Fruit fly (Drosophila melanogaster): ENCODE data around the gene CG3557.

Gene CG3557

DNA sequence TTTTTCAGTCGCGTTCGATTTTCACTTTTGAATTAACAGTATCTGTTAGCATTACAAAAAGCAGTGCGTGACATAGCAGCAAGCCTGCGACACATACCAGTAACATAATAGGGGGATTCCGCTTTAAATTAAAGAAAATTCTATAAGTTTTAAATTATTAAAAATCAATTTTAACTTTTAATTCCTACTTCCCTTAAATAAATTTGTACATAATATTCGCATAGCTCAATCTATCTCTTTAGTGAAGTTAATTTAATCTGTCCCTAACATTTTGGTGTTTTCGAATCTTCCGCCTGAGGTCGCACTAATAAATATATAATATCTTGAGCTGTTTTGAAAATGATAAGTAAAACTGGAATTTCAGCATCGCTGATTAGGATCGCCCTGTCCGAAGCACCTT is 34.9 kb upstream of the CG3557 start, which contains the start of gene CG9886 (continued):
- TF ChIP-seq NK7.1 (GFP tag; optimal IDR thresholded peaks at IDR 0.05): no peak
- TF ChIP-seq HLH3B (GFP tag; IDR thresholded peaks at IDR 0.05): peak; percentile 18; the same call in 1 of the 2 replicates
- TF ChIP-seq stwl (tag; optimal IDR thresholded peaks at IDR 0.05): peak; percentile 89
- no peak for TF ChIP-seq twi (tag; optimal IDR thresholded peaks at IDR 0.05)
- TF ChIP-seq unpg (GFP tag; optimal IDR thresholded peaks at IDR 0.05): peak; percentile 87
- TF ChIP-seq Eip74EF (GFP tag; optimal IDR thresholded peaks at IDR 0.05): peak in 1 of 2 experiments; percentile 17
- peak; percentile 68 for TF ChIP-seq tap (tag; optimal IDR thresholded peaks at IDR 0.05)
- TF ChIP-seq ind (GFP tag; optimal IDR thresholded peaks at IDR 0.05): peak; percentile 49
- peak; percentile 42 for TF ChIP-seq CG2875 (GFP tag; optimal IDR thresholded peaks at IDR 0.05)
- no peak for TF ChIP-seq Hmx (GFP tag; optimal IDR thresholded peaks at IDR 0.05)
- peak; percentile 78 for TF ChIP-seq CG15696 (tag; optimal IDR thresholded peaks at IDR 0.05)
- peak; percentile 57 for TF ChIP-seq CG7556 (GFP tag; optimal IDR thresholded peaks at IDR 0.05)
- TF ChIP-seq CG11456 (GFP tag; IDR thresholded peaks at IDR 0.05): no peak
- TF ChIP-seq CG9876 (GFP tag; optimal IDR thresholded peaks at IDR 0.05): no peak
- no peak for TF ChIP-seq CG1647 (GFP tag; optimal IDR thresholded peaks at IDR 0.05)
- TF ChIP-seq az2 (GFP tag; optimal IDR thresholded peaks at IDR 0.05): peak; percentile 56
- peak; percentile 57 for TF ChIP-seq Dek (tag; optimal IDR thresholded peaks at IDR 0.05)
- TF ChIP-seq eyg (GFP tag; optimal IDR thresholded peaks at IDR 0.05): no peak
- TF ChIP-seq CG3726 (GFP tag; IDR thresholded peaks at IDR 0.05): no peak
- TF ChIP-seq Fer2 (tag; optimal IDR thresholded peaks at IDR 0.05): peak; percentile 25
- peak; percentile 24 to 50 for TF ChIP-seq dpn (GFP tag; optimal IDR thresholded peaks at IDR 0.05)
- peak; percentile 60 for TF ChIP-seq Lhr (GFP tag; optimal IDR thresholded peaks at IDR 0.05)
- no peak for TF ChIP-seq her (GFP tag; optimal IDR thresholded peaks at IDR 0.05)
- TF ChIP-seq trem (tag; optimal IDR thresholded peaks at IDR 0.05): peak; percentile 82
- TF ChIP-seq CG34422 (GFP tag; IDR thresholded peaks at IDR 0.05): no peak
- TF ChIP-seq tin (GFP tag; optimal IDR thresholded peaks at IDR 0.05): peak; percentile 67
- peak; percentile 8 for TF ChIP-seq ewg (GFP tag; optimal IDR thresholded peaks at IDR 0.05)
- TF ChIP-seq btn (GFP tag; optimal IDR thresholded peaks at IDR 0.05): no peak
- no peak for TF ChIP-seq jumu (GFP tag; optimal IDR thresholded peaks at IDR 0.05)
- TF ChIP-seq mam (GFP tag; optimal IDR thresholded peaks at IDR 0.05): no peak
- peak; percentile 73 for TF ChIP-seq Blimp-1 (GFP tag; optimal IDR thresholded peaks at IDR 0.05)
- peak; percentile 85 for TF ChIP-seq row (GFP tag; IDR thresholded peaks at IDR 0.05)
- TF ChIP-seq CG15514 (GFP tag; optimal IDR thresholded peaks at IDR 0.05): peak; percentile 66
- peak; percentile 68 for TF ChIP-seq slbo (GFP tag; IDR thresholded peaks at IDR 0.05)
- TF ChIP-seq ap (GFP tag; IDR thresholded peaks at IDR 0.05): 0 out of 2 replicates have a peak, but pooled peaks have one; percentile 22
- TF ChIP-seq CG2678 (tag; optimal IDR thresholded peaks at IDR 0.05): peak; percentile 77
- no peak for TF ChIP-seq CG15073 (GFP tag; optimal IDR thresholded peaks at IDR 0.05)
- TF ChIP-seq CG12299 (tag; optimal IDR thresholded peaks at IDR 0.05): peak; percentile 52
- peak; percentile 77 for TF ChIP-seq vvl (GFP tag; IDR thresholded peaks at IDR 0.05)
- no peak for TF ChIP-seq sug (tag; optimal IDR thresholded peaks at IDR 0.05)
- TF ChIP-seq dm (GFP tag; optimal IDR thresholded peaks at IDR 0.05): no peak
- TF ChIP-seq croc (GFP tag; conservative IDR thresholded peaks at IDR 0.05): peak; percentile 43; the same call in 2 of the 3 replicates
- TF ChIP-seq B-H2 (GFP tag; optimal IDR thresholded peaks at IDR 0.05): peak; percentile 49
- peak; percentile 66 for TF ChIP-seq CG10147 (GFP tag; optimal IDR thresholded peaks at IDR 0.05)
- peak; percentile 62; the same call in 2 of the 3 replicates for TF ChIP-seq zfh1 (GFP tag; IDR thresholded peaks at IDR 0.05)
- no peak for TF ChIP-seq MESR4 (GFP tag; optimal IDR thresholded peaks at IDR 0.05)
- no peak for TF ChIP-seq ac (GFP tag; optimal IDR thresholded peaks at IDR 0.05)
- peak; percentile 24; the same call in 1 of the 2 replicates for TF ChIP-seq CG11696 (GFP tag; IDR thresholded peaks at IDR 0.05)
- no peak for TF ChIP-seq CG2129 (GFP tag; IDR thresholded peaks at IDR 0.05; ENCODE audit: partially characterized antibody)
- peak; percentile 34 for TF ChIP-seq CG18619 (GFP tag; optimal IDR thresholded peaks at IDR 0.05)
- peak; percentile 67 for TF ChIP-seq CG17359 (tag; optimal IDR thresholded peaks at IDR 0.05)

Data from whole organism, embryonic.